Fruit fly (Drosophila melanogaster): ENCODE measurements around the gene CG14787.

CG14787 gene

dm6 chrX:1478276-1479122, 17.0 kb upstream of the CG14787 start, which contains the start of gene rush:
rush (plus strand) TSS chrX:1478552.
- TF ChIP-seq fd96Ca (GFP tag; IDR thresholded peaks at IDR 0.05) (peak; percentile 28; the same call in 1 of the 3 replicates), Ets98B (GFP tag; IDR thresholded peaks at IDR 0.05) (no peak; the same call in 1 of the 2 replicates), CG13204 (GFP tag; optimal IDR thresholded peaks at IDR 0.05) (no peak), CG4496 (GFP tag; IDR thresholded peaks at IDR 0.05) (peak; percentile 60), EcR (GFP tag; optimal IDR thresholded peaks at IDR 0.05) (no peak), CG32121 (GFP tag; IDR thresholded peaks at IDR 0.05) (no peak; the same call in 1 of the 2 replicates), CG17806 (tag; optimal IDR thresholded peaks at IDR 0.05) (no peak), D1 (tag; optimal IDR thresholded peaks at IDR 0.05) (no peak), Pif1B (GFP tag; optimal IDR thresholded peaks at IDR 0.05) (no peak), CG8159 (tag; optimal IDR thresholded peaks at IDR 0.05) (peak; percentile 16), CG34367 (tag; optimal IDR thresholded peaks at IDR 0.05) (no peak), CG8301 (tag; optimal IDR thresholded peaks at IDR 0.05) (no peak), CG15710 (tag; optimal IDR thresholded peaks at IDR 0.05) (no peak), CG12605 (GFP tag; IDR thresholded peaks at IDR 0.05) (no peak), Snoo (tag; optimal IDR thresholded peaks at IDR 0.05) (no peak), rn (GFP tag; IDR thresholded peaks at IDR 0.05) (no peak), CG9948 (tag; optimal IDR thresholded peaks at IDR 0.05) (no peak), Pif1A (GFP tag; optimal IDR thresholded peaks at IDR 0.05) (no peak), gl (tag; optimal IDR thresholded peaks at IDR 0.05) (no peak), CG10348 (GFP tag; IDR thresholded peaks at IDR 0.05) (no peak), CG14655 (GFP tag; optimal IDR thresholded peaks at IDR 0.05) (no peak)

dm6 chrX:1476848-1477247, 15.4 kb upstream of the CG14787 start, which contains the start of the genes Rab27 and mei-38:
Rab27 (minus strand) TSS chrX:1476974.
mei-38 (plus strand) TSS chrX:1477063.
- TF ChIP-seq CG8159 (tag; optimal IDR thresholded peaks at IDR 0.05) (no peak), Ets98B (GFP tag; IDR thresholded peaks at IDR 0.05) (peak; percentile 21), Snoo (tag; optimal IDR thresholded peaks at IDR 0.05) (no peak), CG4496 (GFP tag; IDR thresholded peaks at IDR 0.05) (0 out of 3 replicates have a peak, but pooled peaks have one; percentile 37), EcR (GFP tag; optimal IDR thresholded peaks at IDR 0.05) (no peak), CG17806 (tag; optimal IDR thresholded peaks at IDR 0.05) (no peak), fd96Ca (GFP tag; IDR thresholded peaks at IDR 0.05) (no peak), Pif1B (GFP tag; optimal IDR thresholded peaks at IDR 0.05) (no peak), CG9948 (tag; optimal IDR thresholded peaks at IDR 0.05) (no peak), CG13204 (GFP tag; optimal IDR thresholded peaks at IDR 0.05) (no peak), rn (GFP tag; IDR thresholded peaks at IDR 0.05) (no peak), Pif1A (GFP tag; optimal IDR thresholded peaks at IDR 0.05) (no peak), CG14655 (GFP tag; optimal IDR thresholded peaks at IDR 0.05) (no peak), gl (tag; optimal IDR thresholded peaks at IDR 0.05) (no peak), CG32121 (GFP tag; IDR thresholded peaks at IDR 0.05) (no peak), CG8301 (tag; optimal IDR thresholded peaks at IDR 0.05) (no peak)

- TF ChIP-seq Pif1A (GFP tag; optimal IDR thresholded peaks at IDR 0.05) (no peak), CG12605 (GFP tag; IDR thresholded peaks at IDR 0.05) (peak; percentile 56; the same call in 1 of the 2 replicates), CG8159 (tag; optimal IDR thresholded peaks at IDR 0.05) (no peak)
These were observed 15.0 kb upstream of the CG14787 start for dm6 chrX:1476436-1476835.

dm6 chrX:1472222-1472621, 10.7 kb upstream of the CG14787 start, which contains the start of gene CG14780:
CG14780 (plus strand) TSS chrX:1472522.
- TF ChIP-seq CG15710 (tag; optimal IDR thresholded peaks at IDR 0.05), result no peak

dm6 chrX:1470562-1470961, 9.1 kb upstream of the CG14787 start, which contains the start of gene pck:
pck (plus strand) TSS chrX:1470666.
- TF ChIP-seq CG15710 (tag; optimal IDR thresholded peaks at IDR 0.05), result peak; percentile 18
- peak; percentile 52; the same call in 1 of the 2 replicates for TF ChIP-seq Ets98B (GFP tag; IDR thresholded peaks at IDR 0.05)
- peak; percentile 10 for TF ChIP-seq Snoo (tag; optimal IDR thresholded peaks at IDR 0.05)
- TF ChIP-seq CG10348 (GFP tag; IDR thresholded peaks at IDR 0.05), result no peak
- no peak for TF ChIP-seq CG12605 (GFP tag; IDR thresholded peaks at IDR 0.05)
- peak; percentile 27 for TF ChIP-seq CG17806 (tag; optimal IDR thresholded peaks at IDR 0.05)
- TF ChIP-seq CG13204 (GFP tag; optimal IDR thresholded peaks at IDR 0.05), result no peak
- TF ChIP-seq Pif1B (GFP tag; optimal IDR thresholded peaks at IDR 0.05), result no peak
- no peak for TF ChIP-seq Pif1A (GFP tag; optimal IDR thresholded peaks at IDR 0.05)
- peak; percentile 70 for TF ChIP-seq CG4496 (GFP tag; IDR thresholded peaks at IDR 0.05)
- no peak for TF ChIP-seq EcR (GFP tag; optimal IDR thresholded peaks at IDR 0.05)
- peak; percentile 29 for TF ChIP-seq CG9948 (tag; optimal IDR thresholded peaks at IDR 0.05)
- peak; percentile 1 for TF ChIP-seq CG8159 (tag; optimal IDR thresholded peaks at IDR 0.05)
- TF ChIP-seq fd96Ca (GFP tag; IDR thresholded peaks at IDR 0.05), result peak; percentile 78
- no peak for TF ChIP-seq rn (GFP tag; IDR thresholded peaks at IDR 0.05)
- peak; percentile 47; the same call in 1 of the 2 replicates for TF ChIP-seq CG32121 (GFP tag; IDR thresholded peaks at IDR 0.05)
- no peak for TF ChIP-seq D1 (tag; optimal IDR thresholded peaks at IDR 0.05)
- TF ChIP-seq CG14655 (GFP tag; optimal IDR thresholded peaks at IDR 0.05), result no peak
- no peak for TF ChIP-seq gl (tag; optimal IDR thresholded peaks at IDR 0.05)
- TF ChIP-seq CG34367 (tag; optimal IDR thresholded peaks at IDR 0.05), result no peak
- no peak for TF ChIP-seq CG8301 (tag; optimal IDR thresholded peaks at IDR 0.05)

dm6 chrX:1469717-1470116, 8.2 kb upstream of the CG14787 start, which contains the start of gene CG32808:
CG32808 (minus strand) TSS chrX:1469817.
- TF ChIP-seq CG8301 (tag; optimal IDR thresholded peaks at IDR 0.05) (no peak), rn (GFP tag; IDR thresholded peaks at IDR 0.05) (no peak), Ets98B (GFP tag; IDR thresholded peaks at IDR 0.05) (no peak), CG14655 (GFP tag; optimal IDR thresholded peaks at IDR 0.05) (no peak), Pif1B (GFP tag; optimal IDR thresholded peaks at IDR 0.05) (no peak), CG13204 (GFP tag; optimal IDR thresholded peaks at IDR 0.05) (no peak), D1 (tag; optimal IDR thresholded peaks at IDR 0.05) (no peak), CG9948 (tag; optimal IDR thresholded peaks at IDR 0.05) (no peak), CG15710 (tag; optimal IDR thresholded peaks at IDR 0.05) (no peak), CG4496 (GFP tag; IDR thresholded peaks at IDR 0.05) (no peak), CG10348 (GFP tag; IDR thresholded peaks at IDR 0.05) (no peak), Snoo (tag; optimal IDR thresholded peaks at IDR 0.05) (no peak), CG34367 (tag; optimal IDR thresholded peaks at IDR 0.05) (no peak), CG8159 (tag; optimal IDR thresholded peaks at IDR 0.05) (no peak), gl (tag; optimal IDR thresholded peaks at IDR 0.05) (no peak)

Data from whole organism, pupa.